Fruit fly (Drosophila melanogaster): ENCODE data around the gene TkR99D.
A peak's percentile ranks its signal among the peaks of the same experiment; 100 is the strongest.

The TkR99D gene

dm6 chr3R:30004648-30005047 lies 35.4 kb upstream of the TkR99D start, which contains the start of the genes Nlp and Nph (continued):
- no peak for TF ChIP-seq CG4282 (GFP tag; optimal IDR thresholded peaks at IDR 0.05)
- TF ChIP-seq hkb (optimal IDR thresholded peaks at IDR 0.05) = no peak
- peak; percentile 48; the same call in 1 of the 2 replicates for TF ChIP-seq hkb (GFP tag; IDR thresholded peaks at IDR 0.05)
- peak; percentile 40 for TF ChIP-seq CHES-1-like (GFP tag; optimal IDR thresholded peaks at IDR 0.05)
- peak; percentile 37 for TF ChIP-seq CTCF (GFP tag; optimal IDR thresholded peaks at IDR 0.05)
- TF ChIP-seq pzg (GFP tag; optimal IDR thresholded peaks at IDR 0.05) = peak; percentile 77
- no peak for TF ChIP-seq lov (optimal IDR thresholded peaks at IDR 0.05)
- TF ChIP-seq lov (GFP tag; IDR thresholded peaks at IDR 0.05) = no peak
- no peak for TF ChIP-seq Abd-B (GFP tag; optimal IDR thresholded peaks at IDR 0.05)
- TF ChIP-seq dpn (GFP tag; optimal IDR thresholded peaks at IDR 0.05) = peak; percentile 36 to 41
- no peak for TF ChIP-seq klu (GFP tag; IDR thresholded peaks at IDR 0.05)
- TF ChIP-seq CG2678 (tag; optimal IDR thresholded peaks at IDR 0.05) = no peak
- TF ChIP-seq CG2875 (GFP tag; optimal IDR thresholded peaks at IDR 0.05) = no peak
- peak; percentile 47 for TF ChIP-seq CG12155 (GFP tag; optimal IDR thresholded peaks at IDR 0.05)
- TF ChIP-seq eyg (GFP tag; optimal IDR thresholded peaks at IDR 0.05) = no peak
- TF ChIP-seq lilli (GFP tag; optimal IDR thresholded peaks at IDR 0.05) = peak; percentile 54
- TF ChIP-seq CG10274 (GFP tag; optimal IDR thresholded peaks at IDR 0.05) = no peak
- TF ChIP-seq pho (GFP tag; optimal IDR thresholded peaks at IDR 0.05) = no peak
- peak; percentile 93 for TF ChIP-seq CG11560 (tag; IDR thresholded peaks at IDR 0.05)
- no peak for TF ChIP-seq CG2199 (GFP tag; IDR thresholded peaks at IDR 0.05)
- TF ChIP-seq CG17359 (tag; optimal IDR thresholded peaks at IDR 0.05) = peak; percentile 0
- TF ChIP-seq Six4 (GFP tag; optimal IDR thresholded peaks at IDR 0.05) = no peak
- TF ChIP-seq Scr (GFP tag; IDR thresholded peaks at IDR 0.05; ENCODE audit: partially characterized antibody) = peak; percentile 90
- no peak for TF ChIP-seq CG17568 (GFP tag; optimal IDR thresholded peaks at IDR 0.05)
- TF ChIP-seq Nf-YB (GFP tag; optimal IDR thresholded peaks at IDR 0.05) = peak; percentile 12
- no peak for TF ChIP-seq p53 (GFP tag; optimal IDR thresholded peaks at IDR 0.05)
- peak; percentile 93 for TF ChIP-seq CG2116 (GFP tag; optimal IDR thresholded peaks at IDR 0.05)
- TF ChIP-seq prd (optimal IDR thresholded peaks at IDR 0.05) = no peak
- TF ChIP-seq prd (GFP tag; IDR thresholded peaks at IDR 0.05) = no peak
- TF ChIP-seq CG9932 (GFP tag; IDR thresholded peaks at IDR 0.05) = peak; percentile 54
- TF ChIP-seq fd102C (GFP tag; optimal IDR thresholded peaks at IDR 0.05) = no peak
- peak; percentile 16 for TF ChIP-seq bab2 (GFP tag; optimal IDR thresholded peaks at IDR 0.05)
- TF ChIP-seq unpg (GFP tag; optimal IDR thresholded peaks at IDR 0.05) = peak; percentile 16
- peak; percentile 90 for TF ChIP-seq trem (tag; optimal IDR thresholded peaks at IDR 0.05)
- no peak for TF ChIP-seq ara (GFP tag; IDR thresholded peaks at IDR 0.05)
- no peak for TF ChIP-seq jumu (GFP tag; optimal IDR thresholded peaks at IDR 0.05)
- no peak for TF ChIP-seq gce (GFP tag; IDR thresholded peaks at IDR 0.05)
- TF ChIP-seq inv (GFP tag; IDR thresholded peaks at IDR 0.05; ENCODE audit: partially characterized antibody) = peak; percentile 70
- TF ChIP-seq Dfd (GFP tag; optimal IDR thresholded peaks at IDR 0.05) = no peak
- no peak for TF ChIP-seq CG3163 (GFP tag; optimal IDR thresholded peaks at IDR 0.05)
- TF ChIP-seq CG1647 (GFP tag; optimal IDR thresholded peaks at IDR 0.05) = no peak
- no peak for TF ChIP-seq cas (GFP tag; IDR thresholded peaks at IDR 0.05)
- no peak for TF ChIP-seq CG13123 (GFP tag; optimal IDR thresholded peaks at IDR 0.05)
- no peak for TF ChIP-seq HmgD (GFP tag; optimal IDR thresholded peaks at IDR 0.05)
- no peak for TF ChIP-seq zf30C (GFP tag; optimal IDR thresholded peaks at IDR 0.05)
- no peak for TF ChIP-seq CG11456 (GFP tag; IDR thresholded peaks at IDR 0.05)
- TF ChIP-seq CG18011 (GFP tag; optimal IDR thresholded peaks at IDR 0.05) = peak; percentile 30
- no peak for TF ChIP-seq CG7357 (GFP tag; IDR thresholded peaks at IDR 0.05)
- peak; percentile 94 for TF ChIP-seq sna (GFP tag; IDR thresholded peaks at IDR 0.05; ENCODE audit: partially characterized antibody)
- TF ChIP-seq ftz-f1 (GFP tag; optimal IDR thresholded peaks at IDR 0.05) = no peak
- no peak for TF ChIP-seq pnt (GFP tag; optimal IDR thresholded peaks at IDR 0.05)
- TF ChIP-seq Asciz (GFP tag; optimal IDR thresholded peaks at IDR 0.05) = no peak
- TF ChIP-seq chn (GFP tag; optimal IDR thresholded peaks at IDR 0.05) = no peak
- TF ChIP-seq dmrt11E (tag; optimal IDR thresholded peaks at IDR 0.05) = no peak
